Fruit fly (Drosophila melanogaster) whole organism, embryonic: Measurements from ENCODE around the gene corn.

Experiments
- CG12104 ChIP-seq: fragments of 200-800 bp; sonication (Bioruptor generic); optimal IDR thresholded peaks from 3 replicates; lab custom pipeline; 2016; ENCODE audit warnings: missing biosample characterization, missing genetic modification characterization
- CG16863 ChIP-seq: fragments of 200-800 bp; sonication (Bioruptor generic); optimal IDR thresholded peaks from 3 replicates; lab custom pipeline; 2016; ENCODE audit warnings: missing biosample characterization, missing genetic modification characterization
- CG33213 ChIP-seq: fragments of 200-800 bp; sonication (Bioruptor generic); optimal IDR thresholded peaks from 3 replicates; lab custom pipeline; 2016; ENCODE audit warnings: missing biosample characterization, missing genetic modification characterization
- Dll ChIP-seq: fragments of 200-800 bp; sonication (Bioruptor generic); IDR thresholded peaks from 4 replicates; pipeline ENCODE4 v1.3.6; 2022; ENCODE audit warnings: missing biosample characterization, missing genetic modification characterization; ENCODE audit not compliant: partially characterized antibody
- dimm ChIP-seq: fragments of 200-800 bp; sonication (Bioruptor generic); IDR thresholded peaks from 2 replicates; pipeline ENCODE4 v1.3.6; 2022; ENCODE audit warnings: missing biosample characterization, missing genetic modification characterization
- ken ChIP-seq: fragments of 200-800 bp; sonication (Bioruptor generic); IDR thresholded peaks from 3 replicates; pipeline ENCODE4 v1.3.6; 2022; ENCODE audit warnings: missing biosample characterization, missing genetic modification characterization
- maf-S ChIP-seq: fragments of 200-800 bp; sonication (Bioruptor generic); optimal IDR thresholded peaks from 2 replicates; lab custom pipeline; 2016; ENCODE audit warnings: missing biosample characterization, missing genetic modification characterization
- sens-2 ChIP-seq: fragments of 200-800 bp; sonication (Bioruptor generic); IDR thresholded peaks from 2 replicates; pipeline ENCODE4 v1.3.6; 2022; ENCODE audit warnings: missing biosample characterization, missing genetic modification characterization
- sqz ChIP-seq: fragments of 200-800 bp; sonication (Bioruptor generic); optimal IDR thresholded peaks from 3 replicates; lab custom pipeline; 2018; ENCODE audit warnings: missing biosample characterization, mild to moderate bottlenecking, missing genetic modification characterization
- tna ChIP-seq: fragments of 200-800 bp; sonication (Bioruptor generic); IDR thresholded peaks from 2 replicates; pipeline ENCODE4 v1.3.6; 2022; ENCODE audit warnings: missing biosample characterization, missing genetic modification characterization; ENCODE audit not compliant: partially characterized antibody

DNA sequence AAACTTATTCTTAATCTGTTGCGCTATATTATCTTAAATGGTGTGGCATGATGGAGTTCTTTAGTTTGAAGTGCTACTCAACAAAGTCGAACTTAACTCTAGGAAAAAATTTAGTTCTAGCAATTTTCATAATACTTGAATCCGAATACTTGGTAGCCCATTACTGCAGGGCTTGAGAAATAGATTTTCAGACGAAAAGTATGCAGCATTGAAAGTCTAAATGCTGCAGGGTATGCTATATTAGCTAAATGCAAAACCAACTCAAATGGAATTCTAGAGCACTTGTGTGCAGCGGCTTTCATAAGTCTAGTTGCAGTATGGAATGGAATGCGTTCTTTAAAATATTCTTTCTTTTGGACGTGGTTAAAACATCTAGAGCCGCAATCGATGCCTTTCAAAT is 13.6 kb downstream of the corn start:
- TF ChIP-seq CG16863 (GFP tag; lab: Kevin White, UChicago) = no peak
- no peak for TF ChIP-seq Dll (GFP tag; lab: Robert Waterston, UW)
- TF ChIP-seq sens-2 = no peak
- no peak for TF ChIP-seq maf-S (GFP tag; lab: Kevin White, UChicago)
- no peak for TF ChIP-seq tna (GFP tag; lab: Robert Waterston, UW)
- no peak for TF ChIP-seq CG33213
- no peak for TF ChIP-seq CG12104 (GFP tag; lab: Kevin White, UChicago)
- no peak for TF ChIP-seq ken (GFP tag; lab: Robert Waterston, UW)
- no peak for TF ChIP-seq sqz (GFP tag; lab: Kevin White, UChicago)
- no peak for TF ChIP-seq dimm (GFP tag; lab: Robert Waterston, UW)
